Worm (Caenorhabditis elegans): ENCODE measurements around the gene srbc-31.
A peak's percentile ranks its signal among the peaks of the same experiment; 100 is the strongest.
"Not testable (repeated sequence)": the region's sequence is repeated elsewhere in the genome, so short reads cannot be mapped to it uniquely, and the experiment has no call there.

Gene srbc-31

DNA sequence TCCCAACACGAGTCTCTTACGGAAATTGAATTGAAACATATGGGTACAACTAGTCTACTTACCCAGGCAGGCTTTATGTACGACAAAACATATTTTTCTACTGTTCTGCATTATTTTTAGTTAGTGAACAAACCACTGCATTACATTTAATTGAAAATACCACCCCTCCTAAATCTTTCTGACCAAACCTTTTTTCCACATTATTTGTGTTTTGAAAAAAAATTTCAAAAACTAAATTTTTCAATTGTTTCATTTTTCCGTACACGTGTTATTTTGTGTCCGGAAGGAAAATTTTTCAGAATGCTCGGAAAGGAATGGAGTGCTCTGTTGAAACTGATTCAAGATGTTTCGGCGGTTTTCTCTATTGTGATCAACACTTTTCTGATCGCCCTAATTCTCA, 35.0 kb upstream of the srbc-31 start, which contains the start of gene str-226:
TSS of gene str-226 (plus strand) at position 301 of the 400 bp plus-strand sequence.
- TF ChIP-seq pax-1 (tag; optimal IDR thresholded peaks at IDR 0.05): no peak
- TF ChIP-seq ets-4 (tag; optimal IDR thresholded peaks at IDR 0.05): no peak
- no peak for TF ChIP-seq hlh-6 (tag; optimal IDR thresholded peaks at IDR 0.05)
- no peak for TF ChIP-seq odd-2 (tag; optimal IDR thresholded peaks at IDR 0.05)
- TF ChIP-seq unc-3 (GFP tag; conservative IDR thresholded peaks at IDR 0.05): no peak
- no peak for TF ChIP-seq unc-3 (tag; optimal IDR thresholded peaks at IDR 0.05)
- no peak for TF ChIP-seq unc-86 (tag; optimal IDR thresholded peaks at IDR 0.05)
- no peak for TF ChIP-seq hlh-15 (tag; optimal IDR thresholded peaks at IDR 0.05)
- no peak for TF ChIP-seq ceh-6 (GFP tag; optimal IDR thresholded peaks at IDR 0.05)
- TF ChIP-seq eyg-1 (tag; optimal IDR thresholded peaks at IDR 0.05): no peak
- no peak for TF ChIP-seq pros-1 (tag; optimal IDR thresholded peaks at IDR 0.05)
- no peak for TF ChIP-seq Y22D7AL.16 (tag; optimal IDR thresholded peaks at IDR 0.05)
- no peak for TF ChIP-seq gmeb-2 (tag; optimal IDR thresholded peaks at IDR 0.05)
- TF ChIP-seq pha-2 (tag; optimal IDR thresholded peaks at IDR 0.05): no peak
- TF ChIP-seq sox-2 (GFP tag; IDR thresholded peaks at IDR 0.05): no peak
- TF ChIP-seq unc-55 (GFP tag; optimal IDR thresholded peaks at IDR 0.05): no peak
- no peak for TF ChIP-seq ceh-9 (tag; optimal IDR thresholded peaks at IDR 0.05)

DNA sequence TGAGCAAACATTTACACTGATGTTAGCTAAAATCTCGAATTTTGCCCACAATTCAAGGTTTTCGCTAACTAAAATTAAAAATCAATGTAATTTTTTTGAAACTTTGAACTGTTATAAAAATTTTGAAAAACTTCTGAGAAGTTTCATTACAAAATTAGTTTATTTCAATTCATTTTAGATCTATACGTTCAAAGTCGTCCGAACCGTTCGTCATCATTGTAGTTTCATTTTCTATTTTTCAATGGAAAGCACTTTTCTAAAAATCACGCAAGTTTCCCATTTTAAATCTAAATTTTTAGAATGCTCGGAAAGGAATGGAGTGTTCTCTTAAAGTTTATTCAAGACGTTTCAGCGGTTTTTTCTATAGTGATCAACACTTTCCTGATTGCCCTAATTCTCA, 32.5 kb upstream of the srbc-31 start, which contains the start of gene str-228:
TSS of gene str-228 (plus strand) at position 301 of the 400 bp plus-strand sequence.
- TF ChIP-seq hlh-30 (tag; optimal IDR thresholded peaks at IDR 0.05; ENCODE audit: insufficient read depth) (no peak), zip-5 (tag; optimal IDR thresholded peaks at IDR 0.05) (no peak), hlh-8 (tag; optimal IDR thresholded peaks at IDR 0.05) (no peak), ceh-18 (tag; optimal IDR thresholded peaks at IDR 0.05) (no peak), ref-2 (tag; optimal IDR thresholded peaks at IDR 0.05) (no peak), ama-1 (optimal IDR thresholded peaks at IDR 0.05) (no peak), lin-11 (tag; optimal IDR thresholded peaks at IDR 0.05) (no peak), ceh-19 (GFP tag; optimal IDR thresholded peaks at IDR 0.05) (no peak), rnt-1 (tag; optimal IDR thresholded peaks at IDR 0.05) (no peak)

DNA sequence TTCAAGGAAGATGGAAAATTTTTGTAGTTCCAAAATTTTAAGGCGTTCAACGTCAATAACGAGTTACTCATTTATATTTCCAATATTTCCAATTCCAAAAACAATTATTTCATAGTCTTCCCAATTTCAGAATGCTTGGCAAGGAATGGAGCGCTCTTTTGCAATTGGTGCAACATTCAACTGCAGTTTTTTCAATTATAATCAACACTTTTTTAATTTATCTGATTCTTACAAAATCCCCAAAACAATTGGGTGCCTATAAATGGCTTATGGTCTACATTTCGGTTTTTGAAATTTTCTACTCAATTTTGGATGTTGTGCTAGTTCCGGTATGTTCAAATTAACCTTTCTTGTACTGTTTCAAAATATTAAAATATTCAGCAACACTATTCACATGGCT, 30.3 kb upstream of the srbc-31 start, which contains the start of gene str-225:
TSS of gene str-225 (plus strand) at position 132 of the 400 bp plus-strand sequence.
- no peak for TF ChIP-seq fkh-6 (tag; optimal IDR thresholded peaks at IDR 0.05)
- TF ChIP-seq ref-2 (tag; optimal IDR thresholded peaks at IDR 0.05): no peak
- TF ChIP-seq pat-9 (tag; optimal IDR thresholded peaks at IDR 0.05): no peak
- TF ChIP-seq F13H6.1 (tag; optimal IDR thresholded peaks at IDR 0.05): no peak
- TF ChIP-seq ceh-14 (tag; optimal IDR thresholded peaks at IDR 0.05): no peak
- no peak for TF ChIP-seq syd-9 (tag; optimal IDR thresholded peaks at IDR 0.05)
- TF ChIP-seq npax-4 (tag; optimal IDR thresholded peaks at IDR 0.05): no peak
- TF ChIP-seq elt-4 (tag; optimal IDR thresholded peaks at IDR 0.05): no peak

DNA sequence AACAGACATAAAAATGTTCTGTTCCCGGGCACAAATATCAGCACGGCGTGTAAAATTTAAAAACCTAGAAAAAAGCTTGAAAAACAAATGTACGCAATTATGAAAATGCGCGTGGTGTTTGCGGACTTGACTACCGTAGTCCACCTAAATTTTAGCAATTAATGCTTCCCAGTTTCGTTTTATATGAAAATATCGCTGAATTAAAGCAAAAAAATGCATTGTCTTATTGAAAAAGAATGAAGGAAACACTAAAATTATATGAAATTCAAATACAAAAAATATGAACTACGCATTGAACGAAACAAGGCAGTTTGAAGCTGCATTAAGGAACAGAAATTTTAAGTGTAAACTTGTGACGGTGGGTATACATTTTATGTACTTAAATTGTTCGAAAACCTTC, 28.9 kb upstream of the srbc-31 start, which contains the start of gene ugt-64:
TSS of gene ugt-64 (minus strand) at position 101 of the 400 bp plus-strand sequence.
- TF ChIP-seq sox-2 (GFP tag; IDR thresholded peaks at IDR 0.05); elt-2 (tag; optimal IDR thresholded peaks at IDR 0.05); unc-3 (GFP tag; conservative IDR thresholded peaks at IDR 0.05); unc-3 (tag; optimal IDR thresholded peaks at IDR 0.05): not testable (repeated sequence)

DNA sequence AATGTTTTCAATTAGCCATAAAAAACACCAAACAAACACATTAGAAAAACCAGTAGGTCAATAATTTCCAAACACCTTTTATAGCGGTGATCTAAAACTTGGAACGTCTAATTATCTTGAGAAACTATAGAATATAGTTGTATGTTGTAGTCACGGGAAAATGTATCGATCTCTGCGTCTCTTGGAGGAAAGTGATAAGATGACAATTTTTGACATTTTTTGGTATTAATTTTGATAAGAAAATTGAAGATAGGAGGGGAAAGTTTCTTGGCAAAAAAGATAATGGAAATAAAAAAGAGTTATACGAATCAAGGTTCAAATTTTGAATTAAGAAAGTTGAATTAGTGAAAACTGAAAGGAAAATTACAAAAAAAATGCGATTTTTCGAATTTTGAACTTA, 28.3 kb upstream of the srbc-31 start:
- TF ChIP-seq pha-4 (tag; optimal IDR thresholded peaks at IDR 0.05): no peak
- TF ChIP-seq zip-5 (tag; optimal IDR thresholded peaks at IDR 0.05): no peak
- no peak for TF ChIP-seq ceh-30 (tag; optimal IDR thresholded peaks at IDR 0.05)
- peak; percentile 91 for TF ChIP-seq elt-2 (tag; optimal IDR thresholded peaks at IDR 0.05)
